Fruit fly (Drosophila melanogaster) whole organism, pupa: Measurements from ENCODE around the gene Tpl94D.

ENCODE experiments used
- CG10348 ChIP-seq: fragments of 200-800 bp; sonication (Bioruptor generic); IDR thresholded peaks from 2 replicates; pipeline ENCODE4 v1.3.6; 2022; ENCODE audit warnings: missing biosample characterization, missing genetic modification characterization
- CG12605 ChIP-seq: fragments of 200-800 bp; sonication (Bioruptor generic); IDR thresholded peaks from 2 replicates; pipeline ENCODE4 v1.3.6; 2022; ENCODE audit warnings: missing biosample characterization, missing genetic modification characterization
- CG13204 ChIP-seq: fragments of 200-800 bp; sonication (Bioruptor generic); optimal IDR thresholded peaks from 2 replicates; lab custom pipeline; 2018; ENCODE audit warnings: missing biosample characterization, mild to moderate bottlenecking, missing genetic modification characterization, moderate library complexity
- CG14655 ChIP-seq: fragments of 200-800 bp; sonication (Bioruptor generic); optimal IDR thresholded peaks from 3 replicates; lab custom pipeline; 2017; ENCODE audit warnings: mild to moderate bottlenecking, missing biosample characterization, missing genetic modification reagents, missing genetic modification characterization
- CG15710 ChIP-seq: fragments of 200-800 bp; sonication (Bioruptor generic); optimal IDR thresholded peaks from 2 replicates; lab custom pipeline; 2018; ENCODE audit warnings: missing biosample characterization, mild to moderate bottlenecking, missing genetic modification characterization, moderate library complexity
- CG17806 ChIP-seq: fragments of 200-800 bp; sonication (Bioruptor generic); optimal IDR thresholded peaks from 2 replicates; lab custom pipeline; 2018; ENCODE audit warnings: missing biosample characterization, mild to moderate bottlenecking, missing genetic modification characterization, moderate library complexity
- CG32121 ChIP-seq: fragments of 200-800 bp; sonication (Bioruptor generic); IDR thresholded peaks from 2 replicates; pipeline ENCODE4 v1.3.6; 2022; ENCODE audit warnings: missing biosample characterization, missing genetic modification characterization
- CG34367 ChIP-seq: fragments of 200-800 bp; sonication (Bioruptor generic); optimal IDR thresholded peaks from 2 replicates; lab custom pipeline; 2018; ENCODE audit warnings: missing biosample characterization, mild to moderate bottlenecking, missing genetic modification characterization
- CG4496 ChIP-seq: fragments of 200-800 bp; sonication (Bioruptor generic); IDR thresholded peaks from 3 replicates; pipeline ENCODE4 v1.3.6; 2022; ENCODE audit warnings: missing biosample characterization, missing genetic modification characterization
- CG8159 ChIP-seq: fragments of 200-800 bp; sonication (Bioruptor generic); optimal IDR thresholded peaks from 3 replicates; lab custom pipeline; 2018; ENCODE audit warnings: missing biosample characterization, mild to moderate bottlenecking, missing genetic modification characterization, moderate library complexity
- CG8301 ChIP-seq: fragments of 200-800 bp; sonication (Bioruptor generic); optimal IDR thresholded peaks from 2 replicates; lab custom pipeline; 2018; ENCODE audit warnings: missing biosample characterization, mild to moderate bottlenecking, missing genetic modification characterization
- D1 ChIP-seq: fragments of 200-800 bp; sonication (Bioruptor generic); optimal IDR thresholded peaks from 2 replicates; lab custom pipeline; 2018; ENCODE audit warnings: missing biosample characterization, mild to moderate bottlenecking, missing genetic modification characterization, moderate library complexity
- Ets98B ChIP-seq: fragments of 200-800 bp; sonication (Bioruptor generic); IDR thresholded peaks from 2 replicates; pipeline ENCODE4 v1.3.6; 2022; ENCODE audit warnings: missing biosample characterization, missing genetic modification characterization
- Pif1A ChIP-seq: fragments of 200-800 bp; sonication (Bioruptor generic); optimal IDR thresholded peaks from 3 replicates; lab custom pipeline; 2016; ENCODE audit warnings: missing biosample characterization, missing genetic modification characterization
- Pif1B ChIP-seq: fragments of 200-800 bp; sonication (Bioruptor generic); optimal IDR thresholded peaks from 3 replicates; lab custom pipeline; 2016; ENCODE audit warnings: missing biosample characterization, missing genetic modification characterization
- Snoo ChIP-seq: fragments of 200-800 bp; sonication (Bioruptor generic); optimal IDR thresholded peaks from 3 replicates; lab custom pipeline; 2017; ENCODE audit warnings: missing biosample characterization, mild to moderate bottlenecking, missing genetic modification characterization, inconsistent platforms
- fd96Ca ChIP-seq: fragments of 200-800 bp; sonication (Bioruptor generic); IDR thresholded peaks from 3 replicates; pipeline ENCODE4 v1.3.6; 2022; ENCODE audit warnings: missing biosample characterization, missing genetic modification characterization
- gl ChIP-seq: fragments of 200-800 bp; sonication (Bioruptor generic); optimal IDR thresholded peaks from 2 replicates; lab custom pipeline; 2018; ENCODE audit warnings: missing biosample characterization, mild to moderate bottlenecking, missing genetic modification characterization
- rn ChIP-seq: fragments of 200-800 bp; sonication (Bioruptor generic); IDR thresholded peaks from 2 replicates; pipeline ENCODE4 v1.3.6; 2022; ENCODE audit warnings: missing biosample characterization, missing genetic modification characterization

Tpl94D gene

DNA sequence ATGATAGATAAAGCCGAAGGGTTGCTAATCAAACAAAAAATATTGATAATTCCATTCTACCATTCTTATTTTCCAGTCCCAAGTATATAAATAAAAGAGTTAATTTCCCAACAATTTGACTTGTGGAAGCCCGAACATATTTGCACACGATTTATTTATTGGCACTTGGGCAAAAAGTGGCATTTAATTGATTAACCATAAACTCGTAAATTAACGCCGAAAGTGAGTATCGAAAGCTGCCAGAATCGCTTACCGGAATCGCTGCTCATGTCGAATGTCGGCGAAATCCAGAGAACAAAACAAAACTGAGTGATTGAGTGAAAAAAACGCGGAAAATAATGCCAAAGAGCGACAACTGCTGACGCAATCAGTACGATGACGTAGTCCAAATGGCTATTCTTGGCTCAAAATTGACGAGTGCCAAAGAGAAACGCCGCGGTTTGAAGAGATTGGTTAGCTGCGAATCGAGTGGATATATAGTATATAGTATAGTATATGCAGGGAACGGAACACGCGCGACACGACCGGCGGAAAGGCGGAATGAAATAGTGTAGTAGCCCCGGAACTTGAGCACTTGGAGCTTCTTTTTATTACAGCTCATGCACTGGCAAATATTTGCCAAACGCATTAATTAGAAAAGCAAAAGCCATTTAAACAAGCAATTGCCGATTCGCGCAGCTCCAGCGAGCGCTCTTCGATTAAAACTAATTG, 32.0 kb downstream of the Tpl94D start, which contains the start of gene Nha2:
TSS of gene Nha2 (minus strand) at position 617 of the 711 bp plus-strand sequence.
- TF ChIP-seq Pif1A (GFP tag; lab: Kevin White, UChicago) (no peak), Ets98B (GFP tag; lab: Robert Waterston, UW) (no peak), CG34367 (tag; lab: Kevin White, UChicago) (no peak), CG17806 (no peak), fd96Ca (GFP tag; lab: Robert Waterston, UW) (no peak), CG8159 (tag; lab: Kevin White, UChicago) (no peak), D1 (no peak), CG13204 (no peak), CG12605 (no peak), rn (GFP tag; lab: Robert Waterston, UW) (no peak), CG4496 (GFP tag; lab: Robert Waterston, UW) (no peak), gl (tag; lab: Kevin White, UChicago) (no peak), CG32121 (GFP tag; lab: Robert Waterston, UW) (no peak)

DNA sequence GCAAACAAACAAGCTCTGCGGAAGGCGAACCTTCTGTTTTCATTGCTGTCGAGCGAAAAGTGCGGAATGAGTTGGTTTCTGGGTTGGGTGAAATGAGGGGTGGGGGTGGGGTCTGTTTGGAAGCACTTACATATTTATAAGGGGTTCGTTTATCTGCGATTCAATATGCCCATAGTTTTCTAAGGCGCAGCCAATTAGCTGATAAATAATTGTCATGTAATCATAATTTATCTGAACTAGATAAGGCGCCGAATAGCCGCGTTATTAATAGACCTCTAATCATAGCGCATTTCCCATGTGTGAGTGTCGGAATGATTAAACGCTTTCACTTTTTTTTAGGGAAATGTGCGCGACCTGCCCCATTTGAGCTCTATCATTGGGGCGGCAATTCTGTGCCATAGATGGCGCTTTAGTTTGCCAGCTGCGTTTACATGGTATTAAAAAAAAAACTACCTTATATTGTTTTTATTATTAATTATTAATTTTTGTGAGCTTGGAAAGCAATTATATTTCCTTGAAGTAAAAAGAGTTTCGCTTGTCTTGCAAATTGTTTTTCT, 32.6 kb downstream of the Tpl94D start:
- TF ChIP-seq CG34367 (tag; lab: Kevin White, UChicago) (no peak), CG13204 (no peak), CG8159 (tag; lab: Kevin White, UChicago) (no peak)

dm6 chr3R:23004161-23004560, 38.1 kb downstream of the Tpl94D start:
- TF ChIP-seq Pif1B (GFP tag; lab: Kevin White, UChicago) (no peak), fd96Ca (GFP tag; lab: Robert Waterston, UW) (peak; percentile 54; the same call in 2 of the 3 replicates), CG12605 (no peak), Ets98B (GFP tag; lab: Robert Waterston, UW) (0 out of 2 replicates have a peak, but pooled peaks have one; percentile 11), CG4496 (GFP tag; lab: Robert Waterston, UW) (peak; percentile 84)

dm6 chr3R:23009480-23010115, 43.5 kb downstream of the Tpl94D start:
- TF ChIP-seq CG8301 (peak; percentile 14), CG4496 (GFP tag; lab: Robert Waterston, UW) (peak; percentile 83), fd96Ca (GFP tag; lab: Robert Waterston, UW) (peak; percentile 79), gl (tag; lab: Kevin White, UChicago) (no peak), D1 (no peak), rn (GFP tag; lab: Robert Waterston, UW) (peak; percentile 37; the same call in 1 of the 2 replicates), CG14655 (GFP tag; lab: Kevin White, UChicago) (peak; percentile 26), CG17806 (no peak), CG32121 (GFP tag; lab: Robert Waterston, UW) (peak; percentile 83), CG12605 (peak; percentile 50), CG10348 (GFP tag; lab: Robert Waterston, UW) (no peak), Pif1A (GFP tag; lab: Kevin White, UChicago) (peak; percentile 34), CG15710 (tag; lab: Kevin White, UChicago) (no peak), CG34367 (tag; lab: Kevin White, UChicago) (no peak), Snoo (tag; lab: Kevin White, UChicago) (no peak), Ets98B (GFP tag; lab: Robert Waterston, UW) (peak; percentile 77)

DNA sequence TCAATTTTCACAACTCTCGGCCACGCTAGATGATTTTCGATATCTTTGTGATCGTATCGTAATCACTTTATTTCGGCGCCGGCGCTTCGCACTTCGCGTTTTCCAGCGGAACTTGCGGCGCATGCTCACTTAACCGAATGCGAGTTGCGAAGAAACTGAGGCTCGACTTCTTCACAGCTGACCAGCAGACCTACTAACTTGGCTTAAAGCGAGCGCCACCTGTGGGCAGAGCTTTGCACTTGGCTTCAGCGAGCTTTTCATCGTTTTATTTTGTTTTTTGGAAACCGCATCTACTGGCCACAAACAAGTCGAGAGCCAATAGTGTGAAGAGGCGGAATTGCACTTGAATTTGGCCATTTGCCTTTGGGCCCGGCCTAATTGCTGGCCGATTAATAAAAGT, 44.3 kb downstream of the Tpl94D start, which contains the start of gene CG34375:
TSS of gene CG34375 (minus strand) at position 157 of the 400 bp plus-strand sequence.
- no peak for TF ChIP-seq fd96Ca (GFP tag; lab: Robert Waterston, UW)
- peak; percentile 69 for TF ChIP-seq Ets98B (GFP tag; lab: Robert Waterston, UW)
- no peak for TF ChIP-seq Pif1B (GFP tag; lab: Kevin White, UChicago)
- TF ChIP-seq CG32121 (GFP tag; lab: Robert Waterston, UW): 0 out of 2 replicates have a peak, but pooled peaks have one; percentile 17
- TF ChIP-seq gl (tag; lab: Kevin White, UChicago): no peak
- peak; percentile 65 for TF ChIP-seq CG4496 (GFP tag; lab: Robert Waterston, UW)

- TF ChIP-seq fd96Ca (GFP tag; lab: Robert Waterston, UW) (0 out of 3 replicates have a peak, but pooled peaks have one; percentile 5), D1 (no peak), CG17806 (no peak)
Measured at dm6 chr3R:23012017-23012416, 45.9 kb downstream of the Tpl94D start, which contains the start of gene CG6688. Gene CG6688, plus strand, starts transcription at chr3R:23012412.

dm6 chr3R:23013482-23013881, 47.4 kb downstream of the Tpl94D start:
- no peak for TF ChIP-seq rn (GFP tag; lab: Robert Waterston, UW)
- TF ChIP-seq Snoo (tag; lab: Kevin White, UChicago): no peak
- TF ChIP-seq CG8301: no peak
